Worm (Caenorhabditis elegans) whole organism, L3 larva: ENCODE results near the gene R10E11.5.

Source experiments
- ama-1 ChIP-seq: fragments of 150-350 bp; optimal IDR thresholded peaks from 2 replicates; lab custom pipeline; 2018
- lsy-12 ChIP-seq: sonication (generic microtip); optimal IDR thresholded peaks from 2 replicates; lab custom pipeline; 2016; ENCODE audit warnings: mild to moderate bottlenecking, missing genetic modification characterization, missing compliant biosample characterization
- nhr-25 ChIP-seq: sonication (generic microtip); optimal IDR thresholded peaks from 2 replicates; lab custom pipeline; 2017; ENCODE audit warnings: missing biosample characterization, missing genetic modification characterization
- nhr-28 ChIP-seq: fragments of 150-350 bp; optimal IDR thresholded peaks from 2 replicates; lab custom pipeline; 2014; ENCODE audit warnings: missing biosample characterization, missing genetic modification characterization
- pha-4 ChIP-seq: fragments of 150-350 bp; optimal IDR thresholded peaks from 2 replicates; lab custom pipeline; 2014; ENCODE audit warnings: missing biosample characterization, missing genetic modification reagents, missing genetic modification characterization
- zag-1 ChIP-seq: fragments of 150-350 bp; optimal IDR thresholded peaks from 2 replicates; lab custom pipeline; 2014; ENCODE audit warnings: missing biosample characterization, missing genetic modification characterization

DNA sequence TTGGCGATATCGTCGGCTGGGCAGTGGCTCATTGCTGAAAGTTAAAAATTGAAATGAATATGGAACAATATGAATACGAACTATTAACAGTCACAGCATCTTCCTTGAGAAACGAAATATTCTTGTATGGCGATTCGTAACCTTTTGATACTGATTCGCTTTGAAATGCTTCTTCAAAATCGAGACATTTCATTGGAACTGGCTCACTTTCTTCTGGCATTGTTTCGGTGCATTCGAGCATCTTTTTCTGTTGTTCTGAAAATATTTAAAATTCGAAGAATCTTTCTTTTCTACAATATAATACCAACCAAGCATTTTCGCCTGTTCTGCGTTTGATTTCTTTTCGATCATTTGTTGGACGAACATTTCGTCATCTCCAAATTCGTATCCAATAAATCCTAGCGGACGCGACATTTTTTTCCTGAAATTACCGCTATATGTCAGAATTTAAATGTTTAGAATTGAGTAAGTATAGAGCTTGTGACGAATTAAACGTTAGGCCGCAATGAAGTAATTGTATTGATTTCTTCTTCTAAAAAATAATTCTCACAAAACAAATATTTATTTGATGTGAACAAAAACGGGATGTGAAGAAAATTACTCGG lies 35.0 kb upstream of the R10E11.5 start, which contains the start of gene lin-52:
- TF ChIP-seq lsy-12 = no peak
- peak; percentile 82 for TF ChIP-seq ama-1
- TF ChIP-seq nhr-28 (tag; lab: Kevin White, UChicago) = no peak
- TF ChIP-seq nhr-25 (tag; lab: Kevin White, UChicago) = no peak
- no peak for TF ChIP-seq zag-1 (tag; lab: Kevin White, UChicago)
- peak; percentile 31 for TF ChIP-seq pha-4
